Fruit fly (Drosophila melanogaster): ENCODE data around the gene Idh3g.

Idh3g gene

DNA sequence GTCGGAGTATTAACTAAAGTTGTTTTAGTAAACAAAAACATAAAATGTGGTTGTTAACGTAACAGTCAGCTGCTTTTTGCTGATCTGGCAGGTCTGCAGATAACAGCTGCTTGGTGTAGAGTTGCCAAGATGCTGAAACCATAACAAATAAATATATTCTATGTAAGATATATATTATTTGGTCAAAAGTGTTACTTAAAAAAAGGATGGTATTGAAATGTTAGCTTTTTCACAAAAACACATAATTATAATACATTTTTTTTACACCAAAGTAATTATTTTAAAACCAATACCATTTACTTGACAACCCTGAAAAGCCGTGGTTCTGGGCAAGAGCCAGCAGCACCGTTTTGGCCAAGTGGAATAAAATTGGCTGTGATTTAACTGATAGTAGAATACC is at the start of gene Idh3g, which contains the start of gene CG4743:
TSS of gene Idh3g (plus strand) at position 318 of the 400 bp plus-strand sequence.
TSS of gene CG4743 (minus strand) at position 23 of the 400 bp plus-strand sequence.
- TF ChIP-seq noc (tag; optimal IDR thresholded peaks at IDR 0.05) = peak; percentile 95

DNA sequence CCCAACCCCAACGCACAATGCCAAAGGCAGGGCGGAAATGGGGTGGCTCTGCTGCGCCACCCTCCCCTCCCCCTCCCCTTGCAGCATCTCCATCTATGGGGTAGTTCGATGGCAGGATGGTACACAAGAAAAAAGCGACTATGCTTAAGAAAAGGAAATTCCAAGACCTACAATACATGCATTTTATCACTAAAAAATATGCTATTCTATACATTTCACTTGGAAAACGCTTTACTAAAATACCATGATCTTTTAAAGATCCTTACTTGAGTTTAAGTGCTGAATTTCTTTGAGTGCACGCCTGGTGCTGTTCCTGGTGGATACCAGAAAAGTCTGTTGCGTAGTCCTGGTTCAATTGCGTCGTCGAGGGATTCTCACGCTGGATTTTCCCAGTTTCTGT is 49.6 kb upstream of the Idh3g start:
- no peak for TF ChIP-seq noc (tag; optimal IDR thresholded peaks at IDR 0.05)

DNA sequence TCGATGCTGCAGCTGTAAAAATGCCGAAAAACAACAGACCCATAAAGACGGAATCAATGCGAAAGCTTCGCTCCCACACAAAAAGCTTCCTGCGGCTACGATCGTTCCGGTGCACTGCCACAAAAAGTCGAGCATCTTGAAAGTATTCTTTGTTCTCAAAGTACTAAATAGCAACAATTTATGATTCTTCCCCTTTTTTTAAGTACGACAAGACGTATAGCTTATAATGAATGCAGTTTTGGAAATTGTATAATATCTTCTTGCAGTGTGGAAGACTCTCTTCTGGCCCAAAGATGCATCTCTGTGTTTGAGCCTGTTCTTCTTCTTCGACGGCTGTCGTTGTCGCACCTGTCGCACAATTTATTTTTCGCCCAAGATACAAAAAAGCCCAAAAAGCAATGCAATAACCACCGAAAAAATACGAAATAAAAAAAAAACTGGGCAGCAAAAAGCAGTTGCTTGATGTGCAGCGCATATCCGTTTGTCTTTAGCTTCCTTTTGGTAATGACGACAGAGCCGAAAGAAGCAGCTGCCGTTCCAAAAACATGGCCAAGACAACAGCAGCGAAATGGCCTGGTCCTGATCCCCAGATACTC is 46.7 kb upstream of the Idh3g start:
- no peak for TF ChIP-seq noc (tag; optimal IDR thresholded peaks at IDR 0.05)

DNA sequence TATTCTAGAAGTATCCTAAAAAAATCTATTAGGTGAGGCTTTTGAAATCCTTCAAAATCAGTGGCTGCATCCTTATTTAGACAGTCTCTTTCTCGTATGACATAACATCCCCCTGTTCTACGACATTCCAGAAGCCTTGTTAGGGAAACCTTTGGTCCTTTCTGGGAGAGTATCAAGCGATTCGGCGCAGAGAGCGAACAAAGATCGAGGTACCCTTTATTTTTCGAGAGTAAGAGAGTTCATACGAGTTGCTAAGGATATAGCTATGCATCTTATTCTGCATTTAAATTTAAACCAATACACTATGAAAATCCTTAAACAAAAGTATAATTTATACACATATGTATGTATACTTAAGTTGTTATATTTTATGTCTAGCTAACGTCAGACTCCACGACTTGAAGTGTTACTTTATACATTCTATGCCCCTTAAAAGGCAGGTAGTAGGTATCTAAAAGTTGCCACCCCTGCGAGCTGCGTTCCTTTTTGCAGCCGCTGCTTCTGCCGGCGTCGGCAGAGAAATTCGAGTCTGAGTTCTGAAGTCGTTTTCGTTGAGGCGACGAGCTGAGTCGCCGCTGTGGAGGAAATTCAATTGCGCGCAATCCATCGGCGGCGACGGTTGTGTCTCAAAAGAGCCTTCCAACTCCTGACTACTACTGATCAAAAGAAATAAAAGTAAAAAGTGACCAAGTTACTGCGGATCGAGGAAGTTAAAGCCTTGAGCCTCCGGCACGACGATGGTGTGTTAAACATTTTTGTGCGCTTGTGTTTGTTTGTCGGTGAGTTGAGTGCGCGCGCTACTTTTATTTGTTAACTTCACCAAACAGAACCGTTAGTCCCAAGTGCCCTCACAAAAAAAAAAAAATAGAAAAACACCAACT is 43.1 kb upstream of the Idh3g start, which contains the start of gene jigr1:
TSS of gene jigr1 (plus strand) at position 550 of the 881 bp plus-strand sequence.
- TF ChIP-seq noc (tag; optimal IDR thresholded peaks at IDR 0.05) = no peak

DNA sequence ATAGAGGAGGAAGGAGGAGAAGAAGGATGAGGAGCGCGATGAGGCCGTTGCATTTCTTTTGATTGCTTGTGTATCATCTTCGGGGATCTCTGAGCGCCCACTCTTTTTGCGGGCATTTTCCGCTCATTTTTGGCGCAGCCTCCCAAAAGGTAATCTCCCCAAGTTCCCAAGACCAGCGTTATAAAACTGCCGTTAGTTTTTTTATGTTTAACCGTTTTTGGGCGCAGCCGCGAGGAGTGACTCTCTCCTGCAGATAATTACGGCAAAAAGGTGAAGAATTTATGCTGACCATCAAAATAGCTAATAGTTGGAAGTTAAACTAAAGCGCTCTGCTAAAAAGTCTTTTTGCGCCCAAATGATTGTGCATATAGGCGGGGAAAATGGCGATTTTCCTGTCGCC is 42.3 kb upstream of the Idh3g start:
- no peak for TF ChIP-seq noc (tag; optimal IDR thresholded peaks at IDR 0.05)

DNA sequence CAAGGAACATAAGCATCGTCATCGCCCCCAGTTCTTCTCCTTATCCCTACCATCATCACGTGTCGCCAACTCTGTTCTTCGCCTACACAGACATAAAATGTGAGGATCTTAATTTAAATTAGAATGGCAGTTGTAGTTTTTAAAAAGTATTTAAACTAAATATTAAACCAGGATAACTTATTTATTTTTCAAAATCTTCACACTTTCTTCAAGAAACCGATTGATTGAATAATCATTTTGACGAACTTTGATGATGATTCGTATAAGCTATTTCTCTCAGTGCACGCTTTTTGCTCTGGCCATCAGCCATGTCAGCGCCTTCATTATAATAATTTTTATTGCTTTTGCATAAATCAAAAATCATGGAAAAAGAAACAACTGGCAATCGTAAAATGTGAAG is 41.7 kb upstream of the Idh3g start:
- no peak for TF ChIP-seq noc (tag; optimal IDR thresholded peaks at IDR 0.05)

DNA sequence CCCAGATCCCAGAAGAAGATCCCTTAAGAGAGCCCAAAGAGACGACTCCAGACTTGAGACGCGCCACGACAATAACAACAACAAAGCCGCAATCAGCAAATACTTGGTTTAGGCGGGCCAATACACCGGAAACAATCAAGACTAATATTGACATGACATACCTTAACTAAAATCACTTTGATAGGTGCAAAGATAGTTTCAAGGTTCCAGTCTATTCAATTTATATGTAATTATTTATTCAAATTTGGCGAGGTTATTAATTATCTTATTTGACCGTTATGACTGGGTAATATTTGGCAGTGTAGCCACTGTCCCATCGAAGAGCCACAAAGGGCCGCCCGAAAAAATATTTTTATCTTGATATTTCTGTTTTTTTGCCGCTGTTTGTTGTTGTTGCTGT is 40.2 kb upstream of the Idh3g start:
- TF ChIP-seq noc (tag; optimal IDR thresholded peaks at IDR 0.05) = peak; percentile 5

DNA sequence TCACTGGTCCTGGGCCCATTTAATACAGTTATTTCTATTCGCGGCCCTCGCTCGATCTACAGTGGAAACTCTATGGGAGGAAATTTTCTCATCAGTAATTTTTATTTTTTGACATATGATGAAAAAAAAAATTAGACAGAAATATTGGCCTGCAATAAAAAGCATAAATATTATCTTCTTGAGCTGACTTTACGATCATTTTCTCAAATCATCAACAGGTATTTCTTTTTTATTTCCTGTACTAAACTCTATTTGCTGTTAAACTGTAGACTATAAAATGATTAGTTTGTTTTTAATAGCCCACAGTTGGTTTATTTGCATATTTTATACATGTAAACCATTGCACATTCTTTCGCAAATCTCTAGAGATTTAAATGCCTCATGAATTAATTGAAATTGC is 36.5 kb upstream of the Idh3g start:
- TF ChIP-seq noc (tag; optimal IDR thresholded peaks at IDR 0.05) = no peak

DNA sequence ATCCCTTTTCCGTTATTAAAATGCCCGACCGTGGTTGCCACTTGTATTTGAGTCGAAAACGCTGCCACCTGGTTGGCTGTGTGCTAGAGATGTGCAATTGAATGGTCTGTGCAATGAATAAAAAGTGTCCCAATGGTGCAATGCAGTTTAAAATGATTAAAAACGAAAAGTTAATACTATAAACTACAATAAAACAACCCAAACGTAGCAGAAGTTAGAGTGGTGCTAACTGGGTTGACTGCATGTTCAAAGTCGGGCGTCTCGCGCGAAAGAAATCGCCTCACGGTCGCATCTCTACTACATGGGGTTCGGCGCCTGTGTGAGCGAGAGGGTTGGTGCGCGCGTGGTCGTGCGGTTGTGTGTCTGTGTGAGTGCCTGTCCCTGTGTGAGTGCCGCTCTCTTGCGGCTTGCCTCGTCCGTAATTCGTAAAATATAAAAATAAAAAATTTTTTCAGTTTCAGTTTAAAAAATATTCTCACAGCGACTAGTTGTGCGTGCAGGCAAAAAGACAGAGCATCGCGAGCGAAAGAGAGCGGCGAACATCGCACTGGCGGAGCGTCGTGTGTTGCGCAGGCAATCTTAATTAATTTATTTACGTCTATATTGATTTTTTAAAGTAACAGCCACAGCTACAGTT is 33.6 kb upstream of the Idh3g start:
- peak; percentile 90 for TF ChIP-seq noc (tag; optimal IDR thresholded peaks at IDR 0.05)

DNA sequence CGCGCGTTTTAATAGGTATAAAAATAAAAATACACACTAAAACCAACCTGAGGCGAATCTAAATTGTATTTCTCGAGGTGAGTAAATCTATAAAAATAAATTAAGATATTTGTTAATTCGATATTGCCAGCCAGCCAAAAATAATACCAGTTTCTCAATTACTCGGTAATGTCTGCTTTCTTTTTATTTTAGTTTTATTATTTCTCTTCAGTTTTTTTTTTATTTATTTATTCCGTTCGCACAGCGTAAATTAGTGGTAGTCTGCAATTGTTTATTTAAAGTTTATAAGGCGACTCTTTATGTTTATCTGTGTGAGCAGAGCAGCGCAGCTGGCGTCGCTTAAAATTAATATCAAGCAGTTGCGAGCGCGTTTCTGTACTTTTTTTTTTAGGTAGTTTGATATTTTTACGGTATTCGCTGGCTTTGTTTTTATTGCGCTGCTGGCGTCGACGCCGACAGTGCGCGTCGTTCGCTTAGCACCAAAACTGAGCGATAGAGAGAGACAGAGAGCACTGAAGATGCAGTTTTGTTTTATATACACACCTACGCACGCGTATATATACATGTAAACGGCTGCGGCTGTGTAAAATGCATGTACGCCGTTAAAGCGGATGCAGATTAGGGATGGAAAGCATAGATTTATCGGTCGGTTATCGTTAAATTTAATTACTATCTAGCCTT is 32.9 kb upstream of the Idh3g start:
- no peak for TF ChIP-seq noc (tag; optimal IDR thresholded peaks at IDR 0.05)

DNA sequence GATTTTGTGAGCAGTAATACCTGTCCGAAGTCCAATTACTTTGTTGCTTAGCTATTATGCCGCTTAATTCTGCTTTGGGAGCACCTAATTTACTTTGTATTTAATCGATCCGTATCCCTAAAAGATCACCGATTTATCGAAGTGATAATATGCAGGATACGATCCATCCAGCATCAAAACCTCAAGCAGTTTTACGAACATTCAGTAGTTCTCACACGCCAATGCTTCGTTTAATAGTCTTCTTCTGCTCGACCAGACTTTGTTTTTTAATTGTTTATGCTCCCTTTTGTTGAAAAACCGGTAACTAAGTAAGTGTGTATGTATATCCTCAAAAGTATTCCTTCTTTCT is 32.4 kb upstream of the Idh3g start:
- TF ChIP-seq noc (tag; optimal IDR thresholded peaks at IDR 0.05) = no peak

DNA sequence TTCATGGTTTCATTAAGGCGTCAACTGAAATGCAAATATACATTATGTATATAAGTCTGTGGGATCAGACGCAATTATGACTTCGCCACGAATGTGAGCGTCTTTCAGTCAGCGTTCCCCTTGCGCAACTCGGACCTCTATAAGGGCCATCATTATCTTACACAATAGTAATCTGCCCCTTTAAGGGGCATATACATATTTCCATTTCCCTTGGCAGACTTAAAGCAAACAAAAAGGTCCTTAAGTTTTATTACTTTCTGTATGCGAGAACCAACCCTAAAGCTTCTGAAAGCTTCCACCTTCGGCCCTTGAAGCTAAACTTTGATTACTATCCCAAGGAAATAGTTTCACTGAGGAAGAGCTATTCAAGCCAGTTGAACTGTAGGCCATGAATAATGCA is 30.2 kb upstream of the Idh3g start:
- no peak for TF ChIP-seq noc (tag; optimal IDR thresholded peaks at IDR 0.05)

DNA sequence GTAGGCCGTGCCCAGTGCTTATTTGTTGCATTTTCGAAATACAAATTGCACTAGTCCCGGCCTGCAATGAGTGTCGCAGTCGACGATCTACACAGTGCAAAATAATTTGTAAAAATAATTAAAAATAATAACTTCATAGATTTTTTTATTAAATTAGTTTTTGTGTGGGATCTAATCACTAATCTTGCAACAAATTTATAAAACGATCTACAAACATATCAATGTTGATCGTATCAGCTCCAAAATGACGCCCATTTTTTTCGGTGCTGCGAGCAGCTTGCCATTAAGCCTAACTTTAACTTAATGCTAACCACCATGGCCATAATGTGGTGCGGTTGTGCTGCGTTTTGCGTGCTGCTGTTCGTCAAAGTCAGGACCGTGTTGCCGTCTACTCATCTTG is 29.2 kb upstream of the Idh3g start:
- no peak for TF ChIP-seq noc (tag; optimal IDR thresholded peaks at IDR 0.05)

DNA sequence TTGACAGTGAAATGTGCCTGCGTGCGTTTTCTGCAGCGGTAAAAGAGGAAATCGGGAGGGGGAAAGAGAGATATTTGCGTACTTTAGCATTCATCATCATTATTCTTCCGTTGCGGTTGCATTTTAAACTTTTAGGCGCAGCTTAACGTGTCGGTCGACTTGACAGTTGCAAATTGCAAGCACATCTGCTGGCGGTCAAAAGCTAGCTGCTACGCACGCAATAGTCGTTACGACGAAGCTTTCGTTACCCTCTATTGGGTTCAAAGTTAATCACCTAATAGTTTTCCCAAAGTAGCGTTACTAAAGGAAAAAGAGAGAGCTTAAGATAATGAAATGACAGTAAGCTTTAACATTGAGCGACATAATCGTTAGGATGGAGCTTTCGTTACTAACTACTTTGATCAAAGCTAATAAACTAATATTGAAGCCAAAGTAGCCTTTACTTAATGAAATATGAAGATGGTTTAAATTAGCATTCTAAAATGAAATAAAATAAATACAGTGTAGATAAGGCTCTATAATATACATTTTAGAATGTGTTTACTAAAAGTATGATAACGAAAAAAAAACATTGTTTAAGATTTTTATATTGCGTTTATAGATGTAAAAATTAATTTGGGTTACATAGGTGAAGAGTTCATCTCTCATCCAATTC is 28.5 kb upstream of the Idh3g start:
- no peak for TF ChIP-seq noc (tag; optimal IDR thresholded peaks at IDR 0.05)

DNA sequence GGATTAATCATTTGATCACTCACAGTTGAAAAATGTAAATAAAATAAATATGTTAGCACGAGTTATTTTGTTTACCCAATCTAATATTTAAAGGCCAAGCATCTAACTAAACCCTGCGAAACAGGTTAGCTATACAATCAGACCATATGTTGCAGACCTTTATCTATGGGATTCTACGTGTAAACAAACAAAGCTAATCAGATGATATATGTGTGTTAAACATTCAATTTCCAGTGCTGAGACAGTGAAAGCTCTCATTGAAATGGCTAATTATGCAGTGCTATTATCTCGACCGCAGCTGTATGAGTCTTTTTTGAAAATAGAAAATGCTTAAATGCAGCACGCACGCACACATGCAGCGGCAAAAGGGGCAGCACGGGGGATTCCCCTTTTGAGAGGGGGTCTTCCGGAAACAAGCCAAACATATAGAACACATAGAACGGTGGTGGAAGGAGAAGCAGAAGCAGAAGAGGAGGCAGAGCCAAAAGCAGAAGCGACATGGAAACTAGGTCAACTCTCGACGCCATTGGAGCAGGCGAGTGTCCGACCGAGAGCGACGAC is 20.7 kb upstream of the Idh3g start:
- no peak for TF ChIP-seq noc (tag; optimal IDR thresholded peaks at IDR 0.05)
